Fruit fly (Drosophila melanogaster): ENCODE data around the gene wap.

DNA sequence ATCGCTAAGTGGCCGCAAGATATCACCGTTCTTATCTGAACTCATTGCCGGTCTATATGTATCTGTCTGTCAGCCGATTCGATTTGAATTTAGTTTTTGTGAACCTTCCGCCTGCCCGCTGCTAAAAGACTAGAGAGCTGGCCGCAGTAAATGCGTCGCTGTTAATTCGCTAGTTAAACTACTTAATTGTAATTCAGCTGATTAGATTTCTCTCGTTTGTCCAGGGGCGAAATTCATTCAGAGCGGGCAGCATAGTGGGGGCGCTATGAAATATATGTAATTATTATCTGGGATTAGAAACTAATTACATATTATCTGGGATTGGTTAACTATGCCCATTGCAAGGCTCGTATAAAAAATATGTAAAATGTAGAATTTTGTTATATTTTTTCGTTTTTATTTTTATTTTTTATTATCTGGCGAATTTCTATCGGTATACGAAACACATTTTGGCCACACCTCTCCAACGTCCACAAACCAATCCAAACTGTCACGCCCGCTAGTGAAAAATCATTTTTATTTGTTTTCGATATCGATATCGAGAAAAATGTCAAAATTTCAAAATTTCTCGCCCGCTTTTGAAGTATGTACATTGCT is 5.9 kb downstream of the wap start, which contains the start of the genes CG14615 and tilB:
- TF ChIP-seq Hr4 (GFP tag; optimal IDR thresholded peaks at IDR 0.05): no peak
- no peak for TF ChIP-seq fd59A (GFP tag; optimal IDR thresholded peaks at IDR 0.05)
- TF ChIP-seq fd85E (GFP tag; optimal IDR thresholded peaks at IDR 0.05): no peak
- TF ChIP-seq Eip93F (GFP tag; optimal IDR thresholded peaks at IDR 0.05): no peak
- TF ChIP-seq fkh (GFP tag; optimal IDR thresholded peaks at IDR 0.05): no peak
- no peak for TF ChIP-seq OdsH (GFP tag; optimal IDR thresholded peaks at IDR 0.05)
- no peak for TF ChIP-seq salr (GFP tag; optimal IDR thresholded peaks at IDR 0.05)
- TF ChIP-seq Gug (GFP tag; IDR thresholded peaks at IDR 0.05): no peak
- TF ChIP-seq Sox102F (GFP tag; optimal IDR thresholded peaks at IDR 0.05): no peak
